Worm (Caenorhabditis elegans): ENCODE measurements around the gene T05B9.1.

The T05B9.1 gene

DNA sequence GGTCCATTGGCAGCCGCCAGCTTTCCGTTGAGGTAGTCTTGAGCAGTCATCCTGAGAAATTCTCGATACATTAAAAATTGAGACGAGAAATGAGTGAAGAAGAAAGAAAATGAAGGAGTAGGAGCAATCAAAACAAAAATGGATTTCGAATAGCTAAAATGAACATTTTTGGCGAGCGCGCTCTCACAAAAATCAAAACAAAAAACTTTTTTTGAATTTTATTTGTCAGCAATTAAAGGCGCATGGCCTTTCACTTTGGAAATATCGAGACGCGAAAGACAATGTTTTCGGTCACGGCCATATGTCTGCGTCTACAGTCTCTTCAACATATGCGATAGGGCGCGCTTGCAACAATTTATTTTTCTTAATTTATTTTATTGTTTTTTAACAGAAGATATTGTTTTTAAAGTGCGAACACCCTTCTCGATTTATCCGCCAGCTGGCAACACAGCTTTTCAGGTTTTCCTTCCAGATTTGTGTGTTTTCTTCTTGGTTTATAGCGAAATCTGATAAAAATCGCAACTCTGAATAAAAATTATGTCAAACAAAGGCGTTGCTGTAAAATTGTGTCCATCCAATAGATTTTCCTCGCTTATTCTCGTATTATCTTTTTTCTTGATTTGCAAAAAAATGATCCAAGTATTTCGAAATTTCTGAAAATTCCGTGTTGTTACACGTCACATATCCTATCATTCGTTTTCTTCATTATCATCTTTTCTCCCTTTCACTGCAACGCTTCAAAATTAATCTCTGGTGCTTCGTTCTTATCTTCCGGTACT, 21.9 kb downstream of the T05B9.1 start, which contains the start of the genes rpn-9 and T06D8.9 (continued):
- no peak for TF ChIP-seq mab-5 (tag; optimal IDR thresholded peaks at IDR 0.05)

DNA sequence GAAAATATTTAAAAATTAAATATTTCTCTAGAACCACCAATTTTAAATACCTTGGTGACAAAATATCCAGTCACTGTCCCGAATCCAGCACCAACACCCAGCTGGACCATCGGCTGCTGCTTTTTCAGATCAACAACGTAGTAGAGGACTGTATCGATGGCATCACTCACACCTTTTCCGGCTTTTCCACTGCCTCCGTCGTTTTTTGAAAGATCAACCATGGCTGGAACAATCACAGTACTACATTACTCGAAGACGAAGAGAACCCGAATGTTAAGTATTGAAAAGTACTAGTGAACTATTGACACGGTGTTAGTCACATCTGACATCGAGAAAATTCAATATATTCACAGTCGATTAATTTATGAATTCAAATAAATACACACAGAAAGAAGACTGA, 23.9 kb downstream of the T05B9.1 start, which contains the start of gene fndc-1:
TSS of gene fndc-1 (minus strand) at position 227 of the 400 bp plus-strand sequence.
- no peak for TF ChIP-seq sptf-1 (tag; optimal IDR thresholded peaks at IDR 0.05)
- TF ChIP-seq lin-32 (GFP tag; optimal IDR thresholded peaks at IDR 0.05), result no peak
- no peak for TF ChIP-seq nhr-12 (tag; optimal IDR thresholded peaks at IDR 0.05)
- TF ChIP-seq hlh-1 (tag; optimal IDR thresholded peaks at IDR 0.05), result no peak
- no peak for TF ChIP-seq ceh-43 (GFP tag; optimal IDR thresholded peaks at IDR 0.05)
- TF ChIP-seq cnd-1 (tag; optimal IDR thresholded peaks at IDR 0.05), result no peak
- no peak for TF ChIP-seq elt-3 (tag; optimal IDR thresholded peaks at IDR 0.05)
- TF ChIP-seq zip-8 (tag; optimal IDR thresholded peaks at IDR 0.05), result no peak
- no peak for TF ChIP-seq nhr-28 (tag; optimal IDR thresholded peaks at IDR 0.05)
- TF ChIP-seq blmp-1 (tag; optimal IDR thresholded peaks at IDR 0.05), result no peak
- TF ChIP-seq ceh-83 (GFP tag; optimal IDR thresholded peaks at IDR 0.05), result no peak
- TF ChIP-seq tbx-8 (GFP tag; optimal IDR thresholded peaks at IDR 0.05), result no peak
- no peak for TF ChIP-seq unc-39 (tag; optimal IDR thresholded peaks at IDR 0.05)
- TF ChIP-seq nhr-2 (tag; optimal IDR thresholded peaks at IDR 0.05), result no peak
- no peak for TF ChIP-seq pha-4 (tag; optimal IDR thresholded peaks at IDR 0.05)
- TF ChIP-seq unc-62 (GFP tag; optimal IDR thresholded peaks at IDR 0.05), result no peak

DNA sequence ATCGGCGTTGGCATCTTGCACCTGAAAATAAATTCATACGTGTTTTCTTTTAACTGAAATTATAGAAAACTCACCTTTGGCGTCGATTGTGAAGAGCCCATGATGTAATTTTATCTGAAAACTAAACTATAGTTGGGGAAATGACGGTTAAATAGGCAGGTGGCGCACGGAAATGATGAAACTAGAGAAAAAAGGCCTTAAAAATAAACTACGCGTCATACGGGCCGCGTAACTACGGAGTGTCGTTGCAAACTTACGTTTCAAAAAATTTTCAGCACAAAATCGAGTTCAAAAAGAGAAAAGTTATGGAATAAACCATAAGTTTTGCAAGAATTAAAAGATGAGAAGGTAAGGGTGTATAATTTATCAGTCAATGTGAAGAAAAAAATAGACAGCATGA, 24.7 kb downstream of the T05B9.1 start, which contains the start of gene cchl-1:
TSS of gene cchl-1 (minus strand) at position 114 of the 400 bp plus-strand sequence.
- TF ChIP-seq unc-120 (tag; optimal IDR thresholded peaks at IDR 0.05; ENCODE audit: poor library complexity, severe bottlenecking) (peak; percentile 11), sptf-1 (tag; optimal IDR thresholded peaks at IDR 0.05) (no peak), blmp-1 (tag; optimal IDR thresholded peaks at IDR 0.05) (no peak), ceh-83 (GFP tag; optimal IDR thresholded peaks at IDR 0.05) (no peak), ces-1 (GFP tag; optimal IDR thresholded peaks at IDR 0.05) (no peak)

DNA sequence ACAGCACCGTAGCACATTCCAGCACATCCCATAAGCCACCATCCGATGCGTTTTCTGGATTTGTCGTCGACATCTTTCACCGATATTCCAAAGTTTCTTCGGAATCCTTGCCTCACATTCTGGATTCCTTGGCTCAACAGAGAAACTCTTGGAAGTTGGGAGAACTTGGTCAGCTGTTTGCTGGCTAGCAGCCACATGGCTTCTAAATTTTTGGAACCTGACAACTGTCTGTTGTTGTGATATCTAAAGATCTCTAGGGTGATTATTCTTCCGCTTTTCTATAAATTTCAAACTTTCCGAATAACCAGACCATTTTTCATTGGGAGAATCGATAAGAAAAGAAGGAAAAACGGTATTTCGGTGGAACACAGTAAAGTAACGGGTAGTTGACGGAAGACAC, 26.2 kb downstream of the T05B9.1 start, which contains the start of gene cox-15:
TSS of gene cox-15 (minus strand) at position 202 of the 400 bp plus-strand sequence.
- TF ChIP-seq cnd-1 (tag; optimal IDR thresholded peaks at IDR 0.05) (no peak), unc-120 (tag; optimal IDR thresholded peaks at IDR 0.05; ENCODE audit: poor library complexity, severe bottlenecking) (no peak), hlh-1 (tag; optimal IDR thresholded peaks at IDR 0.05) (peak; percentile 98), M03D4.4 (tag; optimal IDR thresholded peaks at IDR 0.05) (no peak)

DNA sequence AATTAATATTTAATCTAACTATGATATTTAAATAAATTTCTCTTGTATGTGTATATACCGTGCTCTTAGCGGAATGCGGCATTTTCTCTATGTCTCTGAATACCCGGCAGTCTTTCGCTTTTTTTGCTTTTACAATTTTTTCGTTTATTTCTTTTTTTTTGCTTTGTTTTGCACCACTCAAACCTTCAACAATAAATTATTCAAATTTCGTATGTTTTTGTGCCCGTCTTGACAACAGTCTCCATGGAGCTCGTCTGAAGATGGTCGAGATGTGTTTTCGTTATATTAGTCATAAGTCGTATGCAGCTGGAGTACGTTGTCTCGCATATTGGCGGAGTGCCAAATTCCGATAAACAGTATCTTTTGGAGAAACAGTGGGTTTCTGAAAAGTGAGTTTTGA, 34.6 kb downstream of the T05B9.1 start, which contains the start of gene T06D8.2:
TSS of gene T06D8.2 (plus strand) at position 301 of the 400 bp plus-strand sequence.
- no peak for TF ChIP-seq nhr-2 (tag; optimal IDR thresholded peaks at IDR 0.05)
- no peak for TF ChIP-seq lin-13 (tag; optimal IDR thresholded peaks at IDR 0.05)
- no peak for TF ChIP-seq sem-2 (GFP tag; optimal IDR thresholded peaks at IDR 0.05)
- TF ChIP-seq M03D4.4 (tag; optimal IDR thresholded peaks at IDR 0.05), result no peak
- TF ChIP-seq ham-2 (GFP tag; optimal IDR thresholded peaks at IDR 0.05), result no peak
- TF ChIP-seq tbx-8 (GFP tag; optimal IDR thresholded peaks at IDR 0.05), result no peak
- no peak for TF ChIP-seq unc-120 (tag; optimal IDR thresholded peaks at IDR 0.05; ENCODE audit: poor library complexity, severe bottlenecking)
- no peak for TF ChIP-seq mab-5 (tag; optimal IDR thresholded peaks at IDR 0.05)
- no peak for TF ChIP-seq nhr-237 (tag; optimal IDR thresholded peaks at IDR 0.05)
- no peak for TF ChIP-seq nhr-28 (tag; optimal IDR thresholded peaks at IDR 0.05)
- no peak for TF ChIP-seq snpc-4 (tag; optimal IDR thresholded peaks at IDR 0.05)
- no peak for TF ChIP-seq sptf-1 (tag; optimal IDR thresholded peaks at IDR 0.05)
- no peak for TF ChIP-seq lsy-2 (tag; optimal IDR thresholded peaks at IDR 0.05)
- TF ChIP-seq unc-62 (GFP tag; optimal IDR thresholded peaks at IDR 0.05), result no peak
- TF ChIP-seq ceh-39 (tag; optimal IDR thresholded peaks at IDR 0.05), result no peak
- TF ChIP-seq zip-8 (tag; optimal IDR thresholded peaks at IDR 0.05), result no peak
- no peak for TF ChIP-seq ceh-43 (GFP tag; optimal IDR thresholded peaks at IDR 0.05)
- TF ChIP-seq drap-1 (GFP tag; optimal IDR thresholded peaks at IDR 0.05), result no peak

DNA sequence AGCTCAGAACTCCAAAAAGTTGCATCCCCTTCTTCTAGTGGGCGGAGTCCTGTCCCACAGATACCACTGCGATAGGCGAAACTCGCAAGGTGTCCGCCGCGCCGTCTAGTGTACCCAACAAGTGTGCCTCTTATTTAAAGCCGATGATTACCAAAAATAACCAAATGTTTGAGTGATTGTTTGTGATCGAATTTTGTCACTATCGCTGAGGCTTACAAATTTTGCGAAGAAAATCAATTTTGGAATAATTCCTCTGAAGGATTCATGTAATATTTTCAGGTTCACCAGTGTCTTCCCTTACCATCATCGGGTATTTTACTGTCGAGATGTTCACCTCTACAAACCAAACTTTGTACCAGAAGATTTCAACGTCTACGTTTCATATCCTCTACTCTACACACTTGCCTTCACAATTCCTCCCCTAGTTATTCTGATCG, 36.9 kb downstream of the T05B9.1 start:
- no peak for TF ChIP-seq nhr-28 (tag; optimal IDR thresholded peaks at IDR 0.05)
- TF ChIP-seq sem-2 (GFP tag; optimal IDR thresholded peaks at IDR 0.05), result no peak
- no peak for TF ChIP-seq tbx-8 (GFP tag; optimal IDR thresholded peaks at IDR 0.05)
- peak; percentile 25 for TF ChIP-seq sptf-1 (tag; optimal IDR thresholded peaks at IDR 0.05)
- peak; percentile 7 for TF ChIP-seq lsy-2 (tag; optimal IDR thresholded peaks at IDR 0.05)
- no peak for TF ChIP-seq hlh-1 (tag; optimal IDR thresholded peaks at IDR 0.05)
- TF ChIP-seq ceh-83 (GFP tag; optimal IDR thresholded peaks at IDR 0.05), result no peak
- TF ChIP-seq elt-1 (tag; optimal IDR thresholded peaks at IDR 0.05; ENCODE audit: borderline replicate concordance, insufficient read depth), result no peak
- TF ChIP-seq unc-120 (tag; optimal IDR thresholded peaks at IDR 0.05; ENCODE audit: poor library complexity, severe bottlenecking), result peak; percentile 1
- no peak for TF ChIP-seq ztf-11 (tag; optimal IDR thresholded peaks at IDR 0.05)
- no peak for TF ChIP-seq mab-5 (tag; optimal IDR thresholded peaks at IDR 0.05)
- no peak for TF ChIP-seq bed-3 (GFP tag; optimal IDR thresholded peaks at IDR 0.05)
- no peak for TF ChIP-seq unc-62 (GFP tag; optimal IDR thresholded peaks at IDR 0.05)
- no peak for TF ChIP-seq pha-4 (tag; optimal IDR thresholded peaks at IDR 0.05)
- no peak for TF ChIP-seq nhr-76 (tag; optimal IDR thresholded peaks at IDR 0.05)
- TF ChIP-seq mep-1 (tag; optimal IDR thresholded peaks at IDR 0.05), result peak; percentile 10
- TF ChIP-seq M03D4.4 (tag; optimal IDR thresholded peaks at IDR 0.05), result no peak
- TF ChIP-seq unc-39 (tag; optimal IDR thresholded peaks at IDR 0.05), result no peak
- no peak for TF ChIP-seq lin-32 (GFP tag; optimal IDR thresholded peaks at IDR 0.05)
- TF ChIP-seq cnd-1 (tag; optimal IDR thresholded peaks at IDR 0.05), result no peak
- TF ChIP-seq ces-1 (GFP tag; optimal IDR thresholded peaks at IDR 0.05), result peak; percentile 43
- no peak for TF ChIP-seq nhr-2 (tag; optimal IDR thresholded peaks at IDR 0.05)
- TF ChIP-seq lin-13 (tag; optimal IDR thresholded peaks at IDR 0.05), result no peak
- no peak for TF ChIP-seq blmp-1 (tag; optimal IDR thresholded peaks at IDR 0.05)
- no peak for TF ChIP-seq ceh-43 (GFP tag; optimal IDR thresholded peaks at IDR 0.05)
- TF ChIP-seq zip-8 (tag; optimal IDR thresholded peaks at IDR 0.05), result no peak
- TF ChIP-seq nhr-237 (tag; optimal IDR thresholded peaks at IDR 0.05), result no peak
- TF ChIP-seq drap-1 (GFP tag; optimal IDR thresholded peaks at IDR 0.05), result peak; percentile 12
